Fruit fly (Drosophila melanogaster) whole organism, pupa: ENCODE measurements around the gene Chsy.

Source experiments
- CG10348 ChIP-seq: fragments of 200-800 bp; sonication (Bioruptor generic); IDR thresholded peaks from 2 replicates; pipeline ENCODE4 v1.3.6; 2022; ENCODE audit warnings: missing biosample characterization, missing genetic modification characterization
- CG13204 ChIP-seq: fragments of 200-800 bp; sonication (Bioruptor generic); optimal IDR thresholded peaks from 2 replicates; lab custom pipeline; 2018; ENCODE audit warnings: missing biosample characterization, mild to moderate bottlenecking, missing genetic modification characterization, moderate library complexity
- CG14655 ChIP-seq: fragments of 200-800 bp; sonication (Bioruptor generic); optimal IDR thresholded peaks from 3 replicates; lab custom pipeline; 2017; ENCODE audit warnings: mild to moderate bottlenecking, missing biosample characterization, missing genetic modification reagents, missing genetic modification characterization
- CG15710 ChIP-seq: fragments of 200-800 bp; sonication (Bioruptor generic); optimal IDR thresholded peaks from 2 replicates; lab custom pipeline; 2018; ENCODE audit warnings: missing biosample characterization, mild to moderate bottlenecking, missing genetic modification characterization, moderate library complexity
- CG32121 ChIP-seq: fragments of 200-800 bp; sonication (Bioruptor generic); IDR thresholded peaks from 2 replicates; pipeline ENCODE4 v1.3.6; 2022; ENCODE audit warnings: missing biosample characterization, missing genetic modification characterization
- EcR ChIP-seq: fragments of 200-800 bp; sonication (Bioruptor generic); optimal IDR thresholded peaks from 3 replicates; lab custom pipeline; 2019; ENCODE audit warnings: missing biosample characterization, missing genetic modification characterization, mild to moderate bottlenecking, moderate library complexity, missing genetic modification reagents
- Pif1A ChIP-seq: fragments of 200-800 bp; sonication (Bioruptor generic); optimal IDR thresholded peaks from 3 replicates; lab custom pipeline; 2016; ENCODE audit warnings: missing biosample characterization, missing genetic modification characterization
- Pif1B ChIP-seq: fragments of 200-800 bp; sonication (Bioruptor generic); optimal IDR thresholded peaks from 3 replicates; lab custom pipeline; 2016; ENCODE audit warnings: missing biosample characterization, missing genetic modification characterization
- fd96Ca ChIP-seq: fragments of 200-800 bp; sonication (Bioruptor generic); IDR thresholded peaks from 3 replicates; pipeline ENCODE4 v1.3.6; 2022; ENCODE audit warnings: missing biosample characterization, missing genetic modification characterization
- gl ChIP-seq: fragments of 200-800 bp; sonication (Bioruptor generic); optimal IDR thresholded peaks from 2 replicates; lab custom pipeline; 2018; ENCODE audit warnings: missing biosample characterization, mild to moderate bottlenecking, missing genetic modification characterization

- no peak for TF ChIP-seq CG15710 (tag; lab: Kevin White, UChicago)
- no peak for TF ChIP-seq gl (tag; lab: Kevin White, UChicago)
- TF ChIP-seq CG14655 (GFP tag; lab: Kevin White, UChicago): no peak
- TF ChIP-seq EcR (GFP tag; lab: Kevin White, UChicago): no peak
- TF ChIP-seq CG10348: no peak
- TF ChIP-seq CG13204 (GFP tag; lab: Kevin White, UChicago): no peak
- no peak for TF ChIP-seq fd96Ca (GFP tag; lab: Robert Waterston, UW)
- TF ChIP-seq Pif1A (GFP tag; lab: Kevin White, UChicago): no peak
- TF ChIP-seq Pif1B (GFP tag; lab: Kevin White, UChicago): no peak
- TF ChIP-seq CG32121: no peak
Measured at dm6 chrX:15578043-15578442, 15.3 kb downstream of the Chsy start, which contains the start of the genes cerv and CG7872.
